Fruit fly (Drosophila melanogaster) whole organism: ENCODE results near the gene CG15330.

Experiments used
- CG8478 ChIP-seq: fragments of >200 bp; optimal IDR thresholded peaks from 2 replicates; lab custom pipeline; 2018; ENCODE audit warnings: inconsistent platforms
- psq ChIP-seq: fragments of >200 bp; optimal IDR thresholded peaks from 2 replicates; lab custom pipeline; 2017
- usp ChIP-seq: fragments of >200 bp; optimal IDR thresholded peaks from 2 replicates; lab custom pipeline; 2017; ENCODE audit warnings: missing biosample characterization, missing genetic modification characterization, mixed read lengths

- TF ChIP-seq usp (GFP tag; lab: Kevin White, UChicago) (no peak), psq (lab: Kevin White, UChicago) (no peak), CG8478 (lab: Kevin White, UChicago) (no peak)
These were observed 7.9 kb downstream of the CG15330 start, which contains the start of gene sn for dm6 chrX:7963724-7964123.
